Fruit fly (Drosophila melanogaster): ENCODE measurements around the gene CG16756.

- TF ChIP-seq cnc (optimal IDR thresholded peaks at IDR 0.05) (no peak), Mnt (GFP tag; optimal IDR thresholded peaks at IDR 0.05) (no peak), Clk (GFP tag; optimal IDR thresholded peaks at IDR 0.05) (no peak), pad (GFP tag; optimal IDR thresholded peaks at IDR 0.05) (peak; percentile 96)
Observed at dm6 chrX:5432635-5433482, 5.5 kb downstream of the CG16756 start.
